Worm (Caenorhabditis elegans) whole organism, late embryonic: ENCODE measurements around the gene F09E5.14.

ENCODE experiments used
- C08G9.2 ChIP-seq: sonication (generic microtip); optimal IDR thresholded peaks from 2 replicates; lab custom pipeline; 2016; ENCODE audit warnings: mild to moderate bottlenecking, missing genetic modification characterization, moderate library complexity, missing compliant biosample characterization
- C38D4.7 ChIP-seq: fragments of 200-800 bp; sonication (Bioruptor generic); optimal IDR thresholded peaks from 2 replicates; lab custom pipeline; 2018; ENCODE audit warnings: mild to moderate bottlenecking, missing genetic modification characterization, moderate library complexity, missing compliant biosample characterization
- F13H6.1 ChIP-seq: sonication (generic microtip); optimal IDR thresholded peaks from 2 replicates; lab custom pipeline; 2016; ENCODE audit warnings: missing genetic modification characterization, missing compliant biosample characterization
- K02D7.2 ChIP-seq: sonication (generic microtip); optimal IDR thresholded peaks from 2 replicates; lab custom pipeline; 2017; ENCODE audit warnings: mild to moderate bottlenecking, missing genetic modification characterization, missing compliant biosample characterization
- K09A11.1 ChIP-seq: sonication (generic microtip); optimal IDR thresholded peaks from 2 replicates; lab custom pipeline; 2017; ENCODE audit warnings: antibody characterized with exemption, mild to moderate bottlenecking, missing genetic modification characterization, missing compliant biosample characterization; ENCODE audit not compliant: insufficient read depth
- T23F11.4 ChIP-seq: fragments of 200-800 bp; sonication (Bioruptor generic); optimal IDR thresholded peaks from 2 replicates; lab custom pipeline; 2018; ENCODE audit warnings: mild to moderate bottlenecking, missing genetic modification characterization, missing compliant biosample characterization
- Y22D7AL.16 ChIP-seq: sonication (generic microtip); optimal IDR thresholded peaks from 2 replicates; lab custom pipeline; 2016; ENCODE audit warnings: missing genetic modification characterization, missing compliant biosample characterization
- ceh-19 ChIP-seq: fragments of 200-800 bp; sonication (Bioruptor generic); optimal IDR thresholded peaks from 2 replicates; lab custom pipeline; 2018; ENCODE audit warnings: mild to moderate bottlenecking, missing genetic modification characterization, missing compliant biosample characterization
- ceh-22 ChIP-seq: sonication (generic microtip); optimal IDR thresholded peaks from 2 replicates; lab custom pipeline; 2017; ENCODE audit warnings: missing biosample characterization, missing genetic modification characterization
- ceh-24 ChIP-seq: sonication (generic microtip); optimal IDR thresholded peaks from 2 replicates; lab custom pipeline; 2016; ENCODE audit warnings: mild to moderate bottlenecking, missing genetic modification characterization, missing compliant biosample characterization
- ceh-30 ChIP-seq: fragments of 150-350 bp; optimal IDR thresholded peaks from 2 replicates; lab custom pipeline; 2014; ENCODE audit warnings: missing biosample characterization, missing genetic modification characterization
- ceh-31 ChIP-seq: sonication (generic microtip); optimal IDR thresholded peaks from 2 replicates; lab custom pipeline; 2016; ENCODE audit warnings: missing genetic modification characterization, missing compliant biosample characterization
- ceh-45 ChIP-seq: fragments of 200-800 bp; sonication (Bioruptor generic); IDR thresholded peaks from 2 replicates; pipeline ENCODE4 v1.3.6; 2022; ENCODE audit warnings: missing genetic modification reagents, missing genetic modification characterization, missing compliant biosample characterization
- ceh-48 ChIP-seq: sonication (generic microtip); optimal IDR thresholded peaks from 2 replicates; lab custom pipeline; 2016; ENCODE audit warnings: missing genetic modification characterization, inconsistent platforms, missing compliant biosample characterization
- ceh-9 ChIP-seq: sonication (generic microtip); optimal IDR thresholded peaks from 2 replicates; lab custom pipeline; 2016; ENCODE audit warnings: mild to moderate bottlenecking, missing genetic modification characterization, inconsistent platforms, missing compliant biosample characterization
- che-1 ChIP-seq: sonication (generic microtip); optimal IDR thresholded peaks from 2 replicates; lab custom pipeline; 2016; ENCODE audit warnings: mild to moderate bottlenecking, missing genetic modification characterization, missing compliant biosample characterization
- dmd-4 ChIP-seq: sonication (generic microtip); optimal IDR thresholded peaks from 2 replicates; lab custom pipeline; 2016; ENCODE audit warnings: borderline replicate concordance, missing genetic modification characterization, missing compliant biosample characterization
- dve-1 ChIP-seq: sonication (generic microtip); optimal IDR thresholded peaks from 2 replicates; lab custom pipeline; 2017; ENCODE audit warnings: antibody characterized with exemption, mild to moderate bottlenecking, missing genetic modification characterization, missing compliant biosample characterization
- elt-4 ChIP-seq: sonication (generic microtip); optimal IDR thresholded peaks from 2 replicates; lab custom pipeline; 2016; ENCODE audit warnings: missing genetic modification characterization, missing compliant biosample characterization
- ets-4 ChIP-seq: sonication (generic microtip); optimal IDR thresholded peaks from 2 replicates; lab custom pipeline; 2016; ENCODE audit warnings: missing genetic modification characterization, missing compliant biosample characterization
- eyg-1 ChIP-seq: sonication (generic microtip); optimal IDR thresholded peaks from 2 replicates; lab custom pipeline; 2016; ENCODE audit warnings: missing genotype, missing genetic modification characterization, missing compliant biosample characterization
- fax-1 ChIP-seq: sonication (generic microtip); optimal IDR thresholded peaks from 2 replicates; lab custom pipeline; 2016; ENCODE audit warnings: missing genotype, missing genetic modification characterization, missing compliant biosample characterization
- fkh-6 ChIP-seq: sonication (generic microtip); optimal IDR thresholded peaks from 2 replicates; lab custom pipeline; 2016; ENCODE audit warnings: missing genetic modification characterization, missing compliant biosample characterization
- hlh-13 ChIP-seq: fragments of 200-800 bp; sonication (Bioruptor generic); optimal IDR thresholded peaks from 2 replicates; lab custom pipeline; 2018; ENCODE audit warnings: mild to moderate bottlenecking, missing genetic modification characterization, missing compliant biosample characterization
- hlh-15 ChIP-seq: sonication (generic microtip); optimal IDR thresholded peaks from 2 replicates; lab custom pipeline; 2016; ENCODE audit warnings: missing genetic modification characterization, missing compliant biosample characterization
- hlh-8 ChIP-seq: sonication (generic microtip); optimal IDR thresholded peaks from 2 replicates; lab custom pipeline; 2016; ENCODE audit warnings: missing genotype, missing genetic modification characterization, missing compliant biosample characterization
- madf-2 ChIP-seq: sonication (generic microtip); optimal IDR thresholded peaks from 2 replicates; lab custom pipeline; 2017; ENCODE audit warnings: missing genetic modification characterization, missing compliant biosample characterization
- npax-4 ChIP-seq: sonication (generic microtip); optimal IDR thresholded peaks from 2 replicates; lab custom pipeline; 2016; ENCODE audit warnings: missing genetic modification characterization, missing compliant biosample characterization
- odd-2 ChIP-seq: sonication (generic microtip); optimal IDR thresholded peaks from 2 replicates; lab custom pipeline; 2017; ENCODE audit warnings: antibody characterized with exemption, mild to moderate bottlenecking, missing genetic modification characterization, missing compliant biosample characterization
- pag-3 ChIP-seq: sonication (generic microtip); optimal IDR thresholded peaks from 2 replicates; lab custom pipeline; 2016; ENCODE audit warnings: missing compliant biosample characterization, missing genetic modification characterization, borderline replicate concordance
- pat-9 ChIP-seq: fragments of 200-800 bp; sonication (Bioruptor generic); optimal IDR thresholded peaks from 2 replicates; lab custom pipeline; 2018; ENCODE audit warnings: mild to moderate bottlenecking, missing genetic modification characterization, moderate library complexity, missing compliant biosample characterization
- pha-2 ChIP-seq: sonication (generic microtip); optimal IDR thresholded peaks from 2 replicates; lab custom pipeline; 2017; ENCODE audit warnings: mild to moderate bottlenecking, missing genetic modification characterization, missing compliant biosample characterization
- pqm-1 ChIP-seq: sonication (generic microtip); optimal IDR thresholded peaks from 2 replicates; lab custom pipeline; 2016; ENCODE audit warnings: missing genetic modification characterization, missing compliant biosample characterization
- pros-1 ChIP-seq: fragments of 150-350 bp; optimal IDR thresholded peaks from 2 replicates; lab custom pipeline; 2014; ENCODE audit warnings: missing biosample characterization, missing genetic modification reagents, missing genetic modification characterization
- rnt-1 ChIP-seq: sonication (generic microtip); optimal IDR thresholded peaks from 2 replicates; lab custom pipeline; 2016; ENCODE audit warnings: missing genetic modification characterization, missing compliant biosample characterization
- sox-2 ChIP-seq: fragments of 200-800 bp; sonication (Bioruptor generic); IDR thresholded peaks from 2 replicates; pipeline ENCODE4 v1.3.6; 2022; ENCODE audit warnings: missing genetic modification reagents, missing genetic modification characterization, missing compliant biosample characterization
- sox-4 ChIP-seq: sonication (generic microtip); optimal IDR thresholded peaks from 2 replicates; lab custom pipeline; 2017; ENCODE audit warnings: mild to moderate bottlenecking, missing genetic modification characterization, inconsistent platforms, missing compliant biosample characterization
- tbx-2 ChIP-seq: sonication (generic microtip); optimal IDR thresholded peaks from 2 replicates; lab custom pipeline; 2016; ENCODE audit warnings: missing genetic modification characterization, missing compliant biosample characterization
- tbx-7 ChIP-seq: sonication (generic microtip); optimal IDR thresholded peaks from 2 replicates; lab custom pipeline; 2016; ENCODE audit warnings: missing genotype, missing genetic modification characterization, missing compliant biosample characterization
- ttx-3 ChIP-seq: sonication (generic microtip); optimal IDR thresholded peaks from 2 replicates; lab custom pipeline; 2016; ENCODE audit warnings: missing genetic modification reagents, missing genetic modification characterization, missing compliant biosample characterization
- unc-55 ChIP-seq: sonication (generic microtip); optimal IDR thresholded peaks from 2 replicates; lab custom pipeline; 2017; ENCODE audit warnings: missing biosample characterization, missing genetic modification reagents, missing genetic modification characterization
- zip-5 ChIP-seq: sonication (generic microtip); optimal IDR thresholded peaks from 2 replicates; lab custom pipeline; 2016; ENCODE audit warnings: missing genetic modification characterization, missing compliant biosample characterization
- ztf-16 ChIP-seq: sonication (generic microtip); optimal IDR thresholded peaks from 2 replicates; lab custom pipeline; 2017; ENCODE audit warnings: missing genetic modification characterization, missing compliant biosample characterization

F09E5.14 gene

DNA sequence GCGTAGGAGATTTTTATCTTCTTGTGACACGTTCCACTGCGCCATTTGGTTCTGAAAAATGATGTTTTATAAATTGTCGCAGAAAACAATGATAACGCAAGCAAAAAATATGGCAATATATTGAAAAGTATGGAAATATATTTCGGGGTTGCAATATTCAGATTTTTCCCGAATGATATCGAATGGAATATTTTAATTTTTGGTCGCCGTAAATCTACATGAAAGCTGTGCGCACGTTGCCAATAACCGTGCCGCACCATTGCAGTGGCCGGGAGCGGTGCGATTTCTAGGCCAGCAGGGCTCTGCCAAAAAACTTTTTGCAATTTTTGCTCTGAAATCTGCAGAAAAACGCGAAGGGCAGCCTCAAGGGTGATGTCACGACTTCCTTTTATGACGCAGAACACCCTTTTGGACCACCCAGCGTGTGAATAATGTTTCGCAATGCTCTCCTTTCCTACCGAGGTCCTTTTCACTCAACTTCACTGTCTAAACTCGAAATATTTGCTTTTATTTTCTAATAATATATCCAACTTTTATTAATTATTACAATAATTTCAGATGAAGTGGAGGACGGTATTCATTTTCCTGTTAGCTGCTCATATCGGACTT lies 13.6 kb upstream of the F09E5.14 start, which contains the start of the genes F09E5.11 and bmy-1 (continued):
- peak; percentile 49 for TF ChIP-seq dmd-4 (tag; lab: Kevin White, UChicago)
- no peak for TF ChIP-seq ceh-24 (tag; lab: Kevin White, UChicago)
- no peak for TF ChIP-seq ceh-22 (tag; lab: Kevin White, UChicago)
- TF ChIP-seq C08G9.2 (tag; lab: Kevin White, UChicago), result peak; percentile 95
- TF ChIP-seq fkh-6, result peak; percentile 67
- TF ChIP-seq F13H6.1 (tag; lab: Kevin White, UChicago), result peak; percentile 27
- TF ChIP-seq T23F11.4 (GFP tag; lab: Kevin White, UChicago), result no peak
- TF ChIP-seq unc-55, result no peak
- no peak for TF ChIP-seq dve-1 (tag; lab: Kevin White, UChicago)
- TF ChIP-seq C38D4.7 (GFP tag; lab: Kevin White, UChicago), result no peak
- no peak for TF ChIP-seq ceh-19 (GFP tag; lab: Kevin White, UChicago)
- TF ChIP-seq ztf-16, result peak; percentile 36
- no peak for TF ChIP-seq pha-2 (tag; lab: Kevin White, UChicago)
- TF ChIP-seq che-1 (tag; lab: Kevin White, UChicago), result no peak
- TF ChIP-seq ceh-31 (tag; lab: Kevin White, UChicago), result peak; percentile 97
- TF ChIP-seq elt-4 (tag; lab: Kevin White, UChicago), result no peak
- TF ChIP-seq Y22D7AL.16 (tag; lab: Kevin White, UChicago), result no peak
- TF ChIP-seq ets-4 (tag; lab: Kevin White, UChicago), result peak; percentile 94
- no peak for TF ChIP-seq pros-1 (tag; lab: Kevin White, UChicago)
- no peak for TF ChIP-seq sox-2
- peak; percentile 87 for TF ChIP-seq tbx-7 (tag; lab: Kevin White, UChicago)
- TF ChIP-seq ceh-45 (GFP tag; lab: Robert Waterston, UW), result no peak
- TF ChIP-seq K09A11.1 (tag; lab: Kevin White, UChicago), result no peak
- TF ChIP-seq npax-4, result no peak
- TF ChIP-seq tbx-2 (tag; lab: Kevin White, UChicago), result peak; percentile 97
- no peak for TF ChIP-seq pag-3 (tag; lab: Kevin White, UChicago)
- TF ChIP-seq ceh-48, result peak; percentile 10
- TF ChIP-seq odd-2 (tag; lab: Kevin White, UChicago), result no peak
- TF ChIP-seq hlh-13 (GFP tag; lab: Kevin White, UChicago), result peak; percentile 61
- TF ChIP-seq ceh-9 (tag; lab: Kevin White, UChicago), result no peak
- peak; percentile 70 for TF ChIP-seq rnt-1 (tag; lab: Kevin White, UChicago)
- peak; percentile 61 for TF ChIP-seq fax-1 (tag; lab: Kevin White, UChicago)
- TF ChIP-seq madf-2, result peak; percentile 64
- TF ChIP-seq eyg-1 (tag; lab: Kevin White, UChicago), result no peak
- TF ChIP-seq pqm-1 (tag; lab: Kevin White, UChicago), result no peak
- TF ChIP-seq hlh-15 (tag; lab: Kevin White, UChicago), result peak; percentile 27
- no peak for TF ChIP-seq sox-4
- peak; percentile 77 for TF ChIP-seq zip-5 (tag; lab: Kevin White, UChicago)
- TF ChIP-seq hlh-8, result peak; percentile 63
- peak; percentile 7 for TF ChIP-seq ttx-3 (tag; lab: Kevin White, UChicago)
- no peak for TF ChIP-seq pat-9 (tag; lab: Kevin White, UChicago)

DNA sequence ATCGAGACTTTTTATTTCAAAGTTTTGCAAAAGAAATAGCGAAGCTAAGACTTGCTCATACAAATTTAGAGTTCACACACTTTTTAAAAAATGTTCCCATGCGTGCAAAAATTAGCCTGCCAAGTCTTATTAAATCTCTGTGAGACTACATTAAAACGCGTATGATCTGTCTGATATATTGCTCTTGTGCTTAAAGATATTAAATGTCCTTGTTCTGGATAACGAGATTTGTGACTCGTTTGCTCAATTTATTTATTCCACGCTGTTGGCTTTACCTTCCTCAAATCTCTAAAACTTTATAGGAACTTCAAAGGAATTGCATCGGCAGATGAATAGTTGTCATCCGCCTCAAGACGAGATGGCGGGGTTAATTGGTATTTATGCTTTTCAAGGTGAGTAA lies 10.7 kb upstream of the F09E5.14 start, which contains the start of gene srg-69:
Gene srg-69 (plus strand): TSS at position 301 of the 400 bp plus-strand sequence.
- TF ChIP-seq ceh-45 (GFP tag; lab: Robert Waterston, UW), result no peak
- no peak for TF ChIP-seq sox-2
- TF ChIP-seq T23F11.4 (GFP tag; lab: Kevin White, UChicago), result no peak
- TF ChIP-seq K02D7.2 (tag; lab: Kevin White, UChicago), result no peak
- no peak for TF ChIP-seq ceh-22 (tag; lab: Kevin White, UChicago)
- TF ChIP-seq sox-4, result no peak
- TF ChIP-seq ceh-30 (tag; lab: Kevin White, UChicago), result no peak
- TF ChIP-seq, all 69 proteins: peak for 0
